Fruit fly (Drosophila melanogaster): ENCODE data around the gene trh.

The trh gene

dm6 chr3L:347641-348405 is 44.6 kb downstream of the trh start (continued):
- TF ChIP-seq ro (GFP tag; IDR thresholded peaks at IDR 0.05) = 0 out of 2 replicates have a peak, but pooled peaks have one; percentile 18
- no peak for TF ChIP-seq HmgZ (tag; optimal IDR thresholded peaks at IDR 0.05)
- peak; percentile 56 for TF ChIP-seq psq (GFP tag; optimal IDR thresholded peaks at IDR 0.05)
- no peak for TF ChIP-seq Opbp (GFP tag; IDR thresholded peaks at IDR 0.05; ENCODE audit: partially characterized antibody)
- TF ChIP-seq CG7839 (tag; optimal IDR thresholded peaks at IDR 0.05) = peak; percentile 75
- peak; percentile 4 for TF ChIP-seq CG7745 (tag; optimal IDR thresholded peaks at IDR 0.05)
- TF ChIP-seq C15 (GFP tag; IDR thresholded peaks at IDR 0.05) = no peak
- TF ChIP-seq Usf (GFP tag; optimal IDR thresholded peaks at IDR 0.05) = no peak
- TF ChIP-seq unc-4 (GFP tag; IDR thresholded peaks at IDR 0.05; ENCODE audit: partially characterized antibody) = no peak
- TF ChIP-seq Hand (GFP tag; optimal IDR thresholded peaks at IDR 0.05) = no peak
- TF ChIP-seq CG30020 (tag; optimal IDR thresholded peaks at IDR 0.05) = no peak
- peak; percentile 81 for TF ChIP-seq Ssrp (tag; optimal IDR thresholded peaks at IDR 0.05)
- peak; percentile 77 for TF ChIP-seq shn (GFP tag; optimal IDR thresholded peaks at IDR 0.05)
- peak; percentile 87 for TF ChIP-seq CG2712 (tag; optimal IDR thresholded peaks at IDR 0.05)
- TF ChIP-seq CG6765 (GFP tag; optimal IDR thresholded peaks at IDR 0.05) = peak; percentile 15
- TF ChIP-seq CG9797 (GFP tag; optimal IDR thresholded peaks at IDR 0.05) = no peak
- TF ChIP-seq onecut (GFP tag; IDR thresholded peaks at IDR 0.05) = peak; percentile 50; the same call in 1 of the 2 replicates
- peak; percentile 85 for TF ChIP-seq ATbp (GFP tag; optimal IDR thresholded peaks at IDR 0.05)
- TF ChIP-seq Ravus (GFP tag; IDR thresholded peaks at IDR 0.05) = peak; percentile 25; the same call in 1 of the 2 replicates
- TF ChIP-seq B-H1 (GFP tag; IDR thresholded peaks at IDR 0.05) = peak; percentile 43; the same call in 1 of the 3 replicates
- no peak for TF ChIP-seq slou (GFP tag; optimal IDR thresholded peaks at IDR 0.05)
- no peak for TF ChIP-seq Lpt (GFP tag; optimal IDR thresholded peaks at IDR 0.05)
- no peak for TF ChIP-seq ato (GFP tag; IDR thresholded peaks at IDR 0.05; ENCODE audit: partially characterized antibody)
- TF ChIP-seq CG18262 (tag; optimal IDR thresholded peaks at IDR 0.05) = peak; percentile 86
- TF ChIP-seq vnd (GFP tag; IDR thresholded peaks at IDR 0.05; ENCODE audit: partially characterized antibody) = no peak
- peak; percentile 69 for TF ChIP-seq tio (GFP tag; optimal IDR thresholded peaks at IDR 0.05)
- no peak for TF ChIP-seq Gsc (GFP tag; IDR thresholded peaks at IDR 0.05)
- TF ChIP-seq prd (optimal IDR thresholded peaks at IDR 0.05) = no peak
- peak; percentile 82 for TF ChIP-seq prd (GFP tag; IDR thresholded peaks at IDR 0.05)
- no peak for TF ChIP-seq CG14965 (GFP tag; optimal IDR thresholded peaks at IDR 0.05; ENCODE audit: borderline replicate concordance)
- TF ChIP-seq lov (optimal IDR thresholded peaks at IDR 0.05) = no peak
- peak; percentile 73; the same call in 2 of the 3 replicates for TF ChIP-seq lov (GFP tag; IDR thresholded peaks at IDR 0.05)
- no peak for TF ChIP-seq tll (GFP tag; optimal IDR thresholded peaks at IDR 0.05)
- peak; percentile 69 for TF ChIP-seq Side (GFP tag; optimal IDR thresholded peaks at IDR 0.05)
- TF ChIP-seq Dip2 (GFP tag; IDR thresholded peaks at IDR 0.05) = no peak
- peak; percentile 15 for TF ChIP-seq CG15073 (GFP tag; optimal IDR thresholded peaks at IDR 0.05)
- no peak for TF ChIP-seq CG14860 (GFP tag; IDR thresholded peaks at IDR 0.05; ENCODE audit: partially characterized antibody)
- TF ChIP-seq CG17328 (GFP tag; IDR thresholded peaks at IDR 0.05) = peak; percentile 81
- TF ChIP-seq CG18476 (GFP tag; optimal IDR thresholded peaks at IDR 0.05) = peak; percentile 47
- no peak for TF ChIP-seq Sry-δ (GFP tag; optimal IDR thresholded peaks at IDR 0.05)
- peak; percentile 65 for TF ChIP-seq CG10209 (GFP tag; optimal IDR thresholded peaks at IDR 0.05)
- 0 out of 3 replicates have a peak, but pooled peaks have one; percentile 36 for TF ChIP-seq z (GFP tag; IDR thresholded peaks at IDR 0.05)
- TF ChIP-seq D (optimal IDR thresholded peaks at IDR 0.05) = no peak
- peak; percentile 83 for TF ChIP-seq D (GFP tag; optimal IDR thresholded peaks at IDR 0.05)
- no peak for TF ChIP-seq CG4617 (GFP tag; optimal IDR thresholded peaks at IDR 0.05; ENCODE audit: borderline replicate concordance)
- TF ChIP-seq crol (GFP tag; IDR thresholded peaks at IDR 0.05) = peak; percentile 80
- no peak for TF ChIP-seq CG4328 (GFP tag; optimal IDR thresholded peaks at IDR 0.05)
- TF ChIP-seq CG17385 (GFP tag; optimal IDR thresholded peaks at IDR 0.05) = peak; percentile 88
- peak; percentile 49 for TF ChIP-seq nau (GFP tag; optimal IDR thresholded peaks at IDR 0.05)
